Fruit fly (Drosophila melanogaster) whole organism, wandering third instar larva: Measurements from ENCODE around the gene Toll-9.

Experiments
- Abd-B ChIP-seq: fragments of >200 bp; optimal IDR thresholded peaks from 2 replicates; lab custom pipeline; 2017; ENCODE audit warnings: missing biosample characterization, missing genetic modification characterization
- CG32264 ChIP-seq: fragments of 200-800 bp; sonication (Bioruptor generic); optimal IDR thresholded peaks from 2 replicates; lab custom pipeline; 2016; ENCODE audit warnings: missing biosample characterization, missing genetic modification characterization
- CG9705 ChIP-seq: fragments of 200-800 bp; sonication (Bioruptor generic); optimal IDR thresholded peaks from 2 replicates; lab custom pipeline; 2018; ENCODE audit warnings: missing biosample characterization, mild to moderate bottlenecking, missing genetic modification characterization
- Dfd ChIP-seq: fragments of >200 bp; optimal IDR thresholded peaks from 2 replicates; lab custom pipeline; 2017; ENCODE audit warnings: missing biosample characterization, missing genetic modification characterization
- Dif ChIP-seq: fragments of 200-275, 200-300 bp; sonication (Bioruptor generic); optimal IDR thresholded peaks from 2 replicates; lab custom pipeline; 2018; ENCODE audit warnings: missing biosample characterization, missing genetic modification characterization; ENCODE audit not compliant: partially characterized antibody
- Hnf4 ChIP-seq: fragments of 200-800 bp; sonication (Bioruptor generic); optimal IDR thresholded peaks from 2 replicates; lab custom pipeline; 2016; ENCODE audit warnings: missing biosample characterization, mild to moderate bottlenecking, missing genetic modification characterization
- Hr83 ChIP-seq: fragments of 200-300 bp; sonication (Bioruptor generic); optimal IDR thresholded peaks from 2 replicates; lab custom pipeline; 2016; ENCODE audit warnings: missing biosample characterization, mild to moderate bottlenecking, missing genetic modification characterization, moderate library complexity; ENCODE audit not compliant: poor library complexity, severe bottlenecking
- Jra ChIP-seq: sonication (Bioruptor generic); optimal IDR thresholded peaks from 2 replicates; lab custom pipeline; 2016; ENCODE audit warnings: missing biosample characterization, missing genetic modification characterization
- Mio ChIP-seq: sonication (Bioruptor generic); optimal IDR thresholded peaks from 2 replicates; lab custom pipeline; 2016; ENCODE audit warnings: missing biosample characterization, missing genetic modification characterization
- Myc ChIP-seq: fragments of >200 bp; optimal IDR thresholded peaks from 2 replicates; lab custom pipeline; 2017
- N ChIP-seq: fragments of >200 bp; optimal IDR thresholded peaks from 2 replicates; lab custom pipeline; 2018; ENCODE audit warnings: missing biosample characterization, missing external identifiers, missing genetic modification characterization
- Rel ChIP-seq, 2 experiments: fragments of 200-800 bp; sonication (Bioruptor generic) in 1 of 2; optimal IDR thresholded peaks; 2 replicates in 1 of 2; 3 replicates in 1 of 2; lab custom pipeline; 2016 to 2019; ENCODE audit warnings: mild to moderate bottlenecking in 2 of 2, missing biosample characterization in 2 of 2, missing genetic modification characterization in 2 of 2, moderate library complexity in 1 of 2
- Sp1 ChIP-seq: fragments of 200-800 bp; sonication (Bioruptor generic); optimal IDR thresholded peaks from 3 replicates; lab custom pipeline; 2019; ENCODE audit warnings: missing biosample characterization, mild to moderate bottlenecking, missing genetic modification characterization, moderate library complexity
- Vsx2 ChIP-seq: fragments of 200-300, 225-300 bp; sonication (Bioruptor generic); optimal IDR thresholded peaks from 2 replicates; lab custom pipeline; 2018; ENCODE audit warnings: missing biosample characterization, missing genetic modification characterization; ENCODE audit not compliant: partially characterized antibody
- br ChIP-seq: fragments of 200-800 bp; sonication (Bioruptor generic); optimal IDR thresholded peaks from 2 replicates; lab custom pipeline; 2016; ENCODE audit warnings: missing biosample characterization, missing genetic modification characterization
- dl ChIP-seq, 2 experiments: fragments of 175-275, 200-275 bp in 1 of 2; fragments of 200-275 bp in 1 of 2; sonication (Bioruptor generic); optimal IDR thresholded peaks; lab custom pipeline; 2018; ENCODE audit warnings: mild to moderate bottlenecking in 2 of 2, missing biosample characterization in 2 of 2, missing genetic modification characterization in 2 of 2, moderate library complexity in 2 of 2; ENCODE audit not compliant: partially characterized antibody in 2 of 2, insufficient read depth in 1 of 2
- dsf ChIP-seq: sonication (Bioruptor generic); optimal IDR thresholded peaks from 2 replicates; lab custom pipeline; 2016; ENCODE audit warnings: missing biosample characterization, missing genetic modification characterization, borderline replicate concordance
- ey ChIP-seq: fragments of 200-800 bp; sonication (Bioruptor generic); optimal IDR thresholded peaks from 2 replicates; lab custom pipeline; 2016; ENCODE audit warnings: missing biosample characterization, missing genetic modification characterization
- foxo ChIP-seq, 2 experiments: fragments of 200-800 bp; sonication (Bioruptor generic); optimal IDR thresholded peaks; 2 replicates in 1 of 2; 3 replicates in 1 of 2; lab custom pipeline; 2016 to 2017; ENCODE audit warnings: missing biosample characterization in 2 of 2, missing genetic modification characterization in 2 of 2
- fru ChIP-seq: fragments of 200-800 bp; sonication (Bioruptor generic); optimal IDR thresholded peaks from 3 replicates; lab custom pipeline; 2016; ENCODE audit warnings: missing biosample characterization, mild to moderate bottlenecking, missing genetic modification characterization
- h ChIP-seq: fragments of 200-800 bp; sonication (Bioruptor generic); optimal IDR thresholded peaks from 3 replicates; lab custom pipeline; 2016; ENCODE audit warnings: missing biosample characterization, mild to moderate bottlenecking, missing genetic modification characterization
- lola ChIP-seq: fragments of >200 bp; optimal IDR thresholded peaks from 2 replicates; lab custom pipeline; 2017; ENCODE audit warnings: missing biosample characterization, missing genetic modification characterization
- pan ChIP-seq: fragments of >200 bp; optimal IDR thresholded peaks from 2 replicates; lab custom pipeline; 2017
- psq ChIP-seq: fragments of 200-800 bp; sonication (Bioruptor generic); optimal IDR thresholded peaks from 3 replicates; lab custom pipeline; 2017; ENCODE audit warnings: missing biosample characterization, mild to moderate bottlenecking, missing genetic modification characterization, moderate library complexity
- sage ChIP-seq: fragments of 200-800 bp; sonication (Bioruptor generic); optimal IDR thresholded peaks from 2 replicates; lab custom pipeline; 2016; ENCODE audit warnings: missing biosample characterization, mild to moderate bottlenecking, missing genetic modification characterization
- usp ChIP-seq: fragments of >200 bp; optimal IDR thresholded peaks from 2 replicates; lab custom pipeline; 2017; ENCODE audit warnings: missing biosample characterization, missing genetic modification characterization
- woc ChIP-seq: sonication (Bioruptor generic); optimal IDR thresholded peaks from 2 replicates; lab custom pipeline; 2016; ENCODE audit warnings: missing biosample characterization, mild to moderate bottlenecking, missing genetic modification characterization

Toll-9 gene

dm6 chr3L:20375467-20375866 lies 8.9 kb upstream of the Toll-9 start:
- no peak for TF ChIP-seq h
- TF ChIP-seq CG9705 (GFP tag; lab: Kevin White, UChicago) = no peak
- no peak for TF ChIP-seq N (GFP tag; lab: Kevin White, UChicago)
- TF ChIP-seq Rel (GFP tag; optimal IDR thresholded peaks at IDR 0.05; lab: Kevin White, UChicago) = no peak
- TF ChIP-seq Rel (tag; optimal IDR thresholded peaks at IDR 0.05; lab: Kevin White, UChicago) = no peak
- no peak for TF ChIP-seq lola
- no peak for TF ChIP-seq dl (GFP tag; optimal IDR thresholded peaks at IDR 0.05; lab: Kevin White, UChicago; ENCODE audit: insufficient read depth in 1 of 2, partially characterized antibody in 2 of 2)
- TF ChIP-seq Dif = no peak

dm6 chr3L:20370013-20370412 lies 3.5 kb upstream of the Toll-9 start, which contains the start of gene CG13247:
Gene CG13247 (plus strand): TSS chr3L:20370313.
- TF ChIP-seq dl (GFP tag; optimal IDR thresholded peaks at IDR 0.05; lab: Kevin White, UChicago; ENCODE audit: insufficient read depth in 1 of 2, partially characterized antibody in 2 of 2) (no peak), fru (no peak), sage (GFP tag; lab: Kevin White, UChicago) (no peak), lola (no peak)

DNA sequence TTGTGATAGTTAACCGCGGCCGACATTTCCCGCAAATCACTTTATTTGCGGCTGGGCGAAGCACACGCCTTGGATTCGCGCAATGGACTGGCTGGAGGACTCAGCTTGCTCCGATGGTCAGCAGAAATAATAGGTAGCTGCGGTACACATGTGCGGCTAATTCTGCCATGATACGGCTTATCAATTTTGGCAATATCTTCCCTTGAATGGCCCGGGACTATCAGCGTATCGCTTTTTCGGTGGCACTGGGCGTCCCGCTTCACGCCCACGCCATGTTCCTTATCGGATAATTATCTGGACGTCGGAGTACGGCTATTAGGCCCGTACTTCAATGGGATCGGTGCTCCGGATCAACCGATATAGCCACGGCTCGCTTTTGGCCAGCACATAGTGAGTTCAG lies 450 bp downstream of the Toll-9 start:
- no peak for TF ChIP-seq lola
- TF ChIP-seq Rel (GFP tag; optimal IDR thresholded peaks at IDR 0.05; lab: Kevin White, UChicago) = no peak
- TF ChIP-seq Rel (tag; optimal IDR thresholded peaks at IDR 0.05; lab: Kevin White, UChicago) = peak; percentile 33
- peak; percentile 89 for TF ChIP-seq h
- TF ChIP-seq Dif = peak; percentile 2
- no peak for TF ChIP-seq Dfd (GFP tag; lab: Kevin White, UChicago)
- no peak for TF ChIP-seq br (GFP tag; lab: Kevin White, UChicago)

- TF ChIP-seq Dfd (GFP tag; lab: Kevin White, UChicago) = no peak
- TF ChIP-seq usp (GFP tag; lab: Kevin White, UChicago) = no peak
- TF ChIP-seq Mio (GFP tag; lab: Kevin White, UChicago) = no peak
- no peak for TF ChIP-seq sage (GFP tag; lab: Kevin White, UChicago)
- TF ChIP-seq dsf = no peak
- TF ChIP-seq ey (GFP tag; lab: Kevin White, UChicago) = no peak
- TF ChIP-seq Rel (GFP tag; optimal IDR thresholded peaks at IDR 0.05; lab: Kevin White, UChicago) = no peak
- peak; percentile 71 for TF ChIP-seq Rel (tag; optimal IDR thresholded peaks at IDR 0.05; lab: Kevin White, UChicago)
- no peak for TF ChIP-seq woc (GFP tag; lab: Kevin White, UChicago)
These were observed 5.1 kb downstream of the Toll-9 start, which contains the start of gene Prim2 for dm6 chr3L:20361389-20361788. Gene Prim2 (minus strand): TSS chr3L:20361585.

dm6 chr3L:20358212-20358611 lies 8.3 kb downstream of the Toll-9 start, which contains the start of gene CG5665:
Gene CG5665 (plus strand): TSS chr3L:20358512.
- TF ChIP-seq pan (lab: Kevin White, UChicago) (no peak), foxo (GFP tag; optimal IDR thresholded peaks at IDR 0.05; lab: Kevin White, UChicago) (no peak), dl (GFP tag; optimal IDR thresholded peaks at IDR 0.05; lab: Kevin White, UChicago; ENCODE audit: insufficient read depth in 1 of 2, partially characterized antibody in 2 of 2) (no peak), psq (GFP tag; lab: Kevin White, UChicago) (no peak), Hnf4 (GFP tag; lab: Kevin White, UChicago) (no peak), Myc (no peak), Sp1 (GFP tag; lab: Kevin White, UChicago) (no peak), ey (GFP tag; lab: Kevin White, UChicago) (no peak), Hr83 (no peak), fru (no peak), Rel (GFP tag; optimal IDR thresholded peaks at IDR 0.05; lab: Kevin White, UChicago) (no peak), Rel (tag; optimal IDR thresholded peaks at IDR 0.05; lab: Kevin White, UChicago) (no peak), Abd-B (GFP tag; lab: Kevin White, UChicago) (no peak), N (GFP tag; lab: Kevin White, UChicago) (no peak), CG32264 (no peak), Mio (GFP tag; lab: Kevin White, UChicago) (no peak)

DNA sequence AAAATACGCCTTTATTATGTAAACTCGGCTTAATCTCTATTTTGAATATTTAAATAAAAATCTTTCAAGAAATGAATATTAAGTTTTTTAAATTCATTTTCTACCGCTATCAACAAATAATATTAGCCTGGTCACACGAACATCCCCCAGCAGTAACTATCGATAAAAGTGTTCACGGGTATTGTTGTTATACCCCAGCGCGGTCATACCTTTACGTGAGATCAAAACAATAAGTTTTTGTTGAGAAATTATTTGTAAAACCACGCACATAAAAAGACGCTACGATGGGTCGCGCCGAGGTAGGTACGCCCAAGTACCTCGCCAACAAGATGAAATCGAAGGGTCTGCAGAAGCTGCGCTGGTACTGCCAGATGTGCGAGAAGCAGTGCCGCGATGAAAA lies 9.9 kb downstream of the Toll-9 start, which contains the start of gene kin17:
Gene kin17 (plus strand): TSS at position 195 of the 400 bp plus-strand sequence.
- TF ChIP-seq Rel (GFP tag; optimal IDR thresholded peaks at IDR 0.05; lab: Kevin White, UChicago) = no peak
- TF ChIP-seq Rel (tag; optimal IDR thresholded peaks at IDR 0.05; lab: Kevin White, UChicago) = peak; percentile 12
- TF ChIP-seq Sp1 (GFP tag; lab: Kevin White, UChicago) = no peak
- peak; percentile 75 for TF ChIP-seq Vsx2 (GFP tag; lab: Kevin White, UChicago)
- no peak for TF ChIP-seq Jra (GFP tag; lab: Kevin White, UChicago)
- TF ChIP-seq dl (GFP tag; optimal IDR thresholded peaks at IDR 0.05; lab: Kevin White, UChicago; ENCODE audit: insufficient read depth in 1 of 2, partially characterized antibody in 2 of 2) = no peak
- no peak for TF ChIP-seq Hr83
